Fruit fly (Drosophila melanogaster) whole organism, wandering third instar larva: ENCODE data around the gene CG43084.

Source experiments
- Abd-B ChIP-seq: fragments of >200 bp; optimal IDR thresholded peaks from 2 replicates; lab custom pipeline; 2017; ENCODE audit warnings: missing biosample characterization, missing genetic modification characterization
- CG32264 ChIP-seq: fragments of 200-800 bp; sonication (Bioruptor generic); optimal IDR thresholded peaks from 2 replicates; lab custom pipeline; 2016; ENCODE audit warnings: missing biosample characterization, missing genetic modification characterization
- CG9705 ChIP-seq: fragments of 200-800 bp; sonication (Bioruptor generic); optimal IDR thresholded peaks from 2 replicates; lab custom pipeline; 2018; ENCODE audit warnings: missing biosample characterization, mild to moderate bottlenecking, missing genetic modification characterization
- CrebA ChIP-seq: fragments of 200-800 bp; sonication (Bioruptor generic); optimal IDR thresholded peaks from 2 replicates; lab custom pipeline; 2016; ENCODE audit warnings: missing biosample characterization, mild to moderate bottlenecking, missing genetic modification characterization, borderline replicate concordance
- Dfd ChIP-seq: fragments of >200 bp; optimal IDR thresholded peaks from 2 replicates; lab custom pipeline; 2017; ENCODE audit warnings: missing biosample characterization, missing genetic modification characterization
- GATAd ChIP-seq: sonication (Bioruptor generic); optimal IDR thresholded peaks from 2 replicates; lab custom pipeline; 2016; ENCODE audit warnings: missing biosample characterization, missing genetic modification characterization
- HLH106 ChIP-seq: fragments of 200-800 bp; optimal IDR thresholded peaks from 3 replicates; lab custom pipeline; 2019; ENCODE audit warnings: missing biosample characterization, mild to moderate bottlenecking, missing genetic modification characterization, moderate library complexity
- Hnf4 ChIP-seq: fragments of 200-800 bp; sonication (Bioruptor generic); optimal IDR thresholded peaks from 2 replicates; lab custom pipeline; 2016; ENCODE audit warnings: missing biosample characterization, mild to moderate bottlenecking, missing genetic modification characterization
- Hr78 ChIP-seq: fragments of >200 bp; optimal IDR thresholded peaks from 2 replicates; lab custom pipeline; 2017; ENCODE audit warnings: missing biosample characterization, missing genetic modification characterization
- Hr83 ChIP-seq: fragments of 200-300 bp; sonication (Bioruptor generic); optimal IDR thresholded peaks from 2 replicates; lab custom pipeline; 2016; ENCODE audit warnings: missing biosample characterization, mild to moderate bottlenecking, missing genetic modification characterization, moderate library complexity; ENCODE audit not compliant: poor library complexity, severe bottlenecking
- Jra ChIP-seq: sonication (Bioruptor generic); optimal IDR thresholded peaks from 2 replicates; lab custom pipeline; 2016; ENCODE audit warnings: missing biosample characterization, missing genetic modification characterization
- Mio ChIP-seq: sonication (Bioruptor generic); optimal IDR thresholded peaks from 2 replicates; lab custom pipeline; 2016; ENCODE audit warnings: missing biosample characterization, missing genetic modification characterization
- N ChIP-seq: fragments of >200 bp; optimal IDR thresholded peaks from 2 replicates; lab custom pipeline; 2018; ENCODE audit warnings: missing biosample characterization, missing external identifiers, missing genetic modification characterization
- Rel ChIP-seq, 2 experiments: fragments of 200-800 bp; sonication (Bioruptor generic) in 1 of 2; optimal IDR thresholded peaks; 2 replicates in 1 of 2; 3 replicates in 1 of 2; lab custom pipeline; 2016 to 2019; ENCODE audit warnings: mild to moderate bottlenecking in 2 of 2, missing biosample characterization in 2 of 2, missing genetic modification characterization in 2 of 2, moderate library complexity in 1 of 2
- Sp1 ChIP-seq: fragments of 200-800 bp; sonication (Bioruptor generic); optimal IDR thresholded peaks from 3 replicates; lab custom pipeline; 2019; ENCODE audit warnings: missing biosample characterization, mild to moderate bottlenecking, missing genetic modification characterization, moderate library complexity
- Vsx2 ChIP-seq: fragments of 200-300, 225-300 bp; sonication (Bioruptor generic); optimal IDR thresholded peaks from 2 replicates; lab custom pipeline; 2018; ENCODE audit warnings: missing biosample characterization, missing genetic modification characterization; ENCODE audit not compliant: partially characterized antibody
- br ChIP-seq: fragments of 200-800 bp; sonication (Bioruptor generic); optimal IDR thresholded peaks from 2 replicates; lab custom pipeline; 2016; ENCODE audit warnings: missing biosample characterization, missing genetic modification characterization
- brk ChIP-seq: fragments of 200-800 bp; sonication (Bioruptor generic); optimal IDR thresholded peaks from 2 replicates; lab custom pipeline; 2016; ENCODE audit warnings: missing biosample characterization, mild to moderate bottlenecking, missing genetic modification characterization
- dl ChIP-seq, 2 experiments: fragments of 175-275, 200-275 bp in 1 of 2; fragments of 200-275 bp in 1 of 2; sonication (Bioruptor generic); optimal IDR thresholded peaks; lab custom pipeline; 2018; ENCODE audit warnings: mild to moderate bottlenecking in 2 of 2, missing biosample characterization in 2 of 2, missing genetic modification characterization in 2 of 2, moderate library complexity in 2 of 2; ENCODE audit not compliant: partially characterized antibody in 2 of 2, insufficient read depth in 1 of 2
- dmrt93B ChIP-seq: fragments of 200-800 bp; sonication (Bioruptor generic); optimal IDR thresholded peaks from 2 replicates; lab custom pipeline; 2018; ENCODE audit warnings: missing biosample characterization, mild to moderate bottlenecking, missing genetic modification characterization
- dsf ChIP-seq: sonication (Bioruptor generic); optimal IDR thresholded peaks from 2 replicates; lab custom pipeline; 2016; ENCODE audit warnings: missing biosample characterization, missing genetic modification characterization, borderline replicate concordance
- ey ChIP-seq: fragments of 200-800 bp; sonication (Bioruptor generic); optimal IDR thresholded peaks from 2 replicates; lab custom pipeline; 2016; ENCODE audit warnings: missing biosample characterization, missing genetic modification characterization
- foxo ChIP-seq, 2 experiments: fragments of 200-800 bp; sonication (Bioruptor generic); optimal IDR thresholded peaks; 2 replicates in 1 of 2; 3 replicates in 1 of 2; lab custom pipeline; 2016 to 2017; ENCODE audit warnings: missing biosample characterization in 2 of 2, missing genetic modification characterization in 2 of 2
- fru ChIP-seq: fragments of 200-800 bp; sonication (Bioruptor generic); optimal IDR thresholded peaks from 3 replicates; lab custom pipeline; 2016; ENCODE audit warnings: missing biosample characterization, mild to moderate bottlenecking, missing genetic modification characterization
- h ChIP-seq: fragments of 200-800 bp; sonication (Bioruptor generic); optimal IDR thresholded peaks from 3 replicates; lab custom pipeline; 2016; ENCODE audit warnings: missing biosample characterization, mild to moderate bottlenecking, missing genetic modification characterization
- lola ChIP-seq: fragments of >200 bp; optimal IDR thresholded peaks from 2 replicates; lab custom pipeline; 2017; ENCODE audit warnings: missing biosample characterization, missing genetic modification characterization
- pan ChIP-seq: fragments of >200 bp; optimal IDR thresholded peaks from 2 replicates; lab custom pipeline; 2017
- psq ChIP-seq: fragments of 200-800 bp; sonication (Bioruptor generic); optimal IDR thresholded peaks from 3 replicates; lab custom pipeline; 2017; ENCODE audit warnings: missing biosample characterization, mild to moderate bottlenecking, missing genetic modification characterization, moderate library complexity
- rgr ChIP-seq: fragments of 200-800 bp; sonication (Bioruptor generic); optimal IDR thresholded peaks from 3 replicates; lab custom pipeline; 2016; ENCODE audit warnings: missing biosample characterization, mild to moderate bottlenecking, missing genetic modification characterization
- tai ChIP-seq: sonication (Bioruptor generic); optimal IDR thresholded peaks from 2 replicates; lab custom pipeline; 2016; ENCODE audit warnings: missing biosample characterization, missing genetic modification characterization
- usp ChIP-seq: fragments of >200 bp; optimal IDR thresholded peaks from 2 replicates; lab custom pipeline; 2017; ENCODE audit warnings: missing biosample characterization, missing genetic modification characterization

CG43084 gene

dm6 chr3L:15639978-15640377 is 10.7 kb upstream of the CG43084 start:
- TF ChIP-seq Mio (GFP tag; lab: Kevin White, UChicago): no peak
- TF ChIP-seq dl (GFP tag; optimal IDR thresholded peaks at IDR 0.05; lab: Kevin White, UChicago; ENCODE audit: insufficient read depth in 1 of 2, partially characterized antibody in 2 of 2): no peak
- no peak for TF ChIP-seq br (GFP tag; lab: Kevin White, UChicago)
- TF ChIP-seq, all 38 proteins: peak for 0

- TF ChIP-seq ey (GFP tag; lab: Kevin White, UChicago) (peak; percentile 11), foxo (GFP tag; optimal IDR thresholded peaks at IDR 0.05; lab: Kevin White, UChicago) (peak in 1 of 2 experiments; percentile 25), Rel (GFP tag; optimal IDR thresholded peaks at IDR 0.05; lab: Kevin White, UChicago) (no peak), Rel (tag; optimal IDR thresholded peaks at IDR 0.05; lab: Kevin White, UChicago) (no peak), CG9705 (GFP tag; lab: Kevin White, UChicago) (no peak), fru (GFP tag; lab: Kevin White, UChicago) (peak; percentile 8), GATAd (GFP tag; lab: Kevin White, UChicago) (no peak), CG32264 (no peak), usp (GFP tag; lab: Kevin White, UChicago) (no peak), Vsx2 (GFP tag; lab: Kevin White, UChicago) (no peak), Dfd (no peak), Hr83 (GFP tag; lab: Kevin White, UChicago) (no peak), HLH106 (tag; lab: Kevin White, UChicago) (peak; percentile 23), Abd-B (GFP tag; lab: Kevin White, UChicago) (no peak), pan (lab: Kevin White, UChicago) (no peak), dmrt93B (GFP tag; lab: Kevin White, UChicago) (no peak), dsf (GFP tag; lab: Kevin White, UChicago) (no peak), N (GFP tag; lab: Kevin White, UChicago) (no peak), CrebA (GFP tag; lab: Kevin White, UChicago) (no peak), Hnf4 (GFP tag; lab: Kevin White, UChicago) (no peak), Jra (GFP tag; lab: Kevin White, UChicago) (no peak), br (GFP tag; lab: Kevin White, UChicago) (peak; percentile 20), Sp1 (GFP tag; lab: Kevin White, UChicago) (peak; percentile 4), lola (no peak), rgr (GFP tag; lab: Kevin White, UChicago) (no peak), tai (no peak)
Observed at dm6 chr3L:15641590-15642019, 9.0 kb upstream of the CG43084 start.

dm6 chr3L:15646182-15646581 is 4.5 kb upstream of the CG43084 start:
- TF ChIP-seq pan (lab: Kevin White, UChicago): no peak
- TF ChIP-seq dmrt93B (GFP tag; lab: Kevin White, UChicago): no peak
- no peak for TF ChIP-seq tai
- TF ChIP-seq psq: no peak
- TF ChIP-seq rgr (GFP tag; lab: Kevin White, UChicago): no peak
- no peak for TF ChIP-seq br (GFP tag; lab: Kevin White, UChicago)
- TF ChIP-seq fru (GFP tag; lab: Kevin White, UChicago): no peak
- no peak for TF ChIP-seq Abd-B (GFP tag; lab: Kevin White, UChicago)
- no peak for TF ChIP-seq dl (GFP tag; optimal IDR thresholded peaks at IDR 0.05; lab: Kevin White, UChicago; ENCODE audit: insufficient read depth in 1 of 2, partially characterized antibody in 2 of 2)
- TF ChIP-seq Sp1 (GFP tag; lab: Kevin White, UChicago): no peak

- TF ChIP-seq usp (GFP tag; lab: Kevin White, UChicago) (no peak), Mio (GFP tag; lab: Kevin White, UChicago) (no peak), lola (no peak), dl (GFP tag; optimal IDR thresholded peaks at IDR 0.05; lab: Kevin White, UChicago; ENCODE audit: insufficient read depth in 1 of 2, partially characterized antibody in 2 of 2) (no peak), fru (GFP tag; lab: Kevin White, UChicago) (peak; percentile 32), CrebA (GFP tag; lab: Kevin White, UChicago) (peak; percentile 34), Rel (GFP tag; optimal IDR thresholded peaks at IDR 0.05; lab: Kevin White, UChicago) (no peak), Rel (tag; optimal IDR thresholded peaks at IDR 0.05; lab: Kevin White, UChicago) (no peak), Hr78 (GFP tag; lab: Kevin White, UChicago) (no peak), dmrt93B (GFP tag; lab: Kevin White, UChicago) (no peak), Hr83 (GFP tag; lab: Kevin White, UChicago) (peak; percentile 30), ey (GFP tag; lab: Kevin White, UChicago) (no peak), N (GFP tag; lab: Kevin White, UChicago) (no peak), h (GFP tag; lab: Kevin White, UChicago) (peak; percentile 42), tai (no peak), brk (GFP tag; lab: Kevin White, UChicago) (no peak), GATAd (GFP tag; lab: Kevin White, UChicago) (no peak), Hnf4 (GFP tag; lab: Kevin White, UChicago) (no peak)
- TF ChIP-seq, all 38 proteins: peak for 4
Observed at dm6 chr3L:15647712-15648621, 2.7 kb upstream of the CG43084 start, which contains the start of the genes comm3 and CG43083. TSS of gene comm3 (minus strand) at chr3L:15647762. TSS of gene CG43083 (plus strand) at chr3L:15648571.
